Worm (Caenorhabditis elegans) whole organism, L4 larva: ENCODE data around the gene F40C5.1.

Experiments
- daf-16 ChIP-seq, 3 experiments: sonication (generic microtip); optimal IDR thresholded peaks; 2 replicates each; lab custom pipeline; 2016 to 2017; ENCODE audit warnings: missing genetic modification characterization in 3 of 3, missing genetic modification reagents in 3 of 3, mild to moderate bottlenecking in 2 of 3, missing compliant biosample characterization in 2 of 3, missing biosample characterization in 1 of 3, moderate library complexity in 1 of 3
- lin-39 ChIP-seq: fragments of 150-350 bp; optimal IDR thresholded peaks from 2 replicates; lab custom pipeline; 2014; ENCODE audit warnings: missing biosample characterization, missing genetic modification reagents, missing genetic modification characterization

ce11 chrV:3613042-3613441, 40.5 kb downstream of the F40C5.1 start:
- no peak for TF ChIP-seq daf-16 (GFP tag; optimal IDR thresholded peaks at IDR 0.05; lab: Kevin White, UChicago)
- TF ChIP-seq daf-16 (tag; optimal IDR thresholded peaks at IDR 0.05; lab: Kevin White, UChicago): no peak
- no peak for TF ChIP-seq lin-39
